Fruit fly (Drosophila melanogaster) whole organism, embryonic: ENCODE results near the gene Mocs1.
A peak's percentile ranks its signal among the peaks of the same experiment; 100 is the strongest.

Source experiments
- ATbp ChIP-seq: fragments of 200-800 bp; sonication (Bioruptor generic); optimal IDR thresholded peaks from 2 replicates; lab custom pipeline; 2017; ENCODE audit warnings: missing biosample characterization, mild to moderate bottlenecking, missing genetic modification characterization, missing genetic modification reagents
- Aef1 ChIP-seq: fragments of 200-800 bp; sonication (Bioruptor generic); IDR thresholded peaks from 3 replicates; pipeline ENCODE4 v1.3.6; 2022; ENCODE audit warnings: missing biosample characterization, missing genetic modification characterization
- B-H1 ChIP-seq: fragments of 200-800 bp; sonication (Bioruptor generic); IDR thresholded peaks from 3 replicates; pipeline ENCODE4 v1.3.6; 2022; ENCODE audit warnings: missing biosample characterization, missing genetic modification characterization
- CG10147 ChIP-seq: fragments of 200-800 bp; sonication (Bioruptor generic); optimal IDR thresholded peaks from 2 replicates; lab custom pipeline; 2019; ENCODE audit warnings: missing biosample characterization, mild to moderate bottlenecking, missing genetic modification characterization, moderate library complexity
- CG1024 ChIP-seq: fragments of 200-800 bp; sonication (Bioruptor generic); IDR thresholded peaks from 2 replicates; pipeline ENCODE4 v1.3.6; 2022; ENCODE audit warnings: missing biosample characterization, missing genetic modification characterization
- CG10267 ChIP-seq: fragments of 200-800 bp; sonication (Bioruptor generic); optimal IDR thresholded peaks from 2 replicates; lab custom pipeline; 2018; ENCODE audit warnings: missing biosample characterization, mild to moderate bottlenecking, missing genetic modification characterization, moderate library complexity
- CG11247 ChIP-seq: fragments of 200-800 bp; sonication (Bioruptor generic); IDR thresholded peaks from 2 replicates; pipeline ENCODE4 v1.3.6; 2022; ENCODE audit warnings: missing biosample characterization, missing genetic modification characterization
- CG12219 ChIP-seq: fragments of 200-800 bp; sonication (Bioruptor generic); optimal IDR thresholded peaks from 3 replicates; lab custom pipeline; 2018; ENCODE audit warnings: missing biosample characterization, mild to moderate bottlenecking, missing genetic modification characterization
- CG15514 ChIP-seq: fragments of 200-800 bp; sonication (Bioruptor generic); optimal IDR thresholded peaks from 3 replicates; lab custom pipeline; 2017; ENCODE audit warnings: missing biosample characterization, missing genetic modification characterization, mild to moderate bottlenecking, moderate library complexity, missing genetic modification reagents
- CG16813 ChIP-seq: fragments of 200-800 bp; sonication (Bioruptor generic); IDR thresholded peaks from 3 replicates; pipeline ENCODE4 v1.3.6; 2022; ENCODE audit warnings: missing biosample characterization, missing genetic modification characterization; ENCODE audit not compliant: partially characterized antibody
- CG16863 ChIP-seq: fragments of 200-800 bp; sonication (Bioruptor generic); optimal IDR thresholded peaks from 3 replicates; lab custom pipeline; 2016; ENCODE audit warnings: missing biosample characterization, missing genetic modification characterization
- CG4424 ChIP-seq: fragments of 200-800 bp; sonication (Bioruptor generic); optimal IDR thresholded peaks from 3 replicates; lab custom pipeline; 2016; ENCODE audit warnings: missing biosample characterization, missing genetic modification characterization
- CG5245 ChIP-seq: fragments of 200-800 bp; sonication (Bioruptor generic); optimal IDR thresholded peaks from 3 replicates; lab custom pipeline; 2016; ENCODE audit warnings: missing biosample characterization, missing genetic modification characterization
- CG7745 ChIP-seq: fragments of 200-800 bp; sonication (Bioruptor generic); optimal IDR thresholded peaks from 2 replicates; lab custom pipeline; 2018; ENCODE audit warnings: missing biosample characterization, mild to moderate bottlenecking, missing genetic modification characterization, moderate library complexity
- CG8281 ChIP-seq: fragments of 200-800 bp; sonication (Bioruptor generic); optimal IDR thresholded peaks from 2 replicates; lab custom pipeline; 2018; ENCODE audit warnings: missing biosample characterization, mild to moderate bottlenecking, missing genetic modification characterization, moderate library complexity
- CG8290 ChIP-seq, 3 experiments: fragments of 200-800 bp; sonication (Bioruptor generic); optimal IDR thresholded peaks; 2 replicates each; lab custom pipeline; 2016 to 2019; ENCODE audit warnings: missing biosample characterization in 3 of 3, missing genetic modification characterization in 3 of 3, mild to moderate bottlenecking in 2 of 3, moderate library complexity in 1 of 3
- D19B ChIP-seq: fragments of 200-800 bp; sonication (Bioruptor generic); optimal IDR thresholded peaks from 2 replicates; lab custom pipeline; 2017; ENCODE audit warnings: missing biosample characterization, mild to moderate bottlenecking, missing genetic modification characterization
- Fer1 ChIP-seq: fragments of 200-800 bp; sonication (Bioruptor generic); optimal IDR thresholded peaks from 2 replicates; lab custom pipeline; 2017; ENCODE audit warnings: missing biosample characterization, mild to moderate bottlenecking, missing genetic modification characterization
- Hey ChIP-seq: fragments of 200-800 bp; sonication (Bioruptor generic); optimal IDR thresholded peaks from 3 replicates; lab custom pipeline; 2018; ENCODE audit warnings: missing biosample characterization, mild to moderate bottlenecking, missing genetic modification characterization
- Max ChIP-seq: fragments of 200-800 bp; sonication (Bioruptor generic); optimal IDR thresholded peaks from 2 replicates; lab custom pipeline; 2016; ENCODE audit warnings: missing biosample characterization, mild to moderate bottlenecking, missing genetic modification characterization
- NC2β ChIP-seq: fragments of 200-800 bp; sonication (Bioruptor generic); optimal IDR thresholded peaks from 2 replicates; lab custom pipeline; 2016; ENCODE audit warnings: missing biosample characterization, missing genetic modification characterization
- NK7.1 ChIP-seq: fragments of 200-800 bp; sonication (Bioruptor generic); optimal IDR thresholded peaks from 3 replicates; lab custom pipeline; 2016; ENCODE audit warnings: missing biosample characterization, missing genetic modification characterization
- ase ChIP-seq: fragments of 200-800 bp; sonication (Bioruptor generic); IDR thresholded peaks from 3 replicates; pipeline ENCODE4 v1.3.6; 2022; ENCODE audit warnings: missing biosample characterization, missing genetic modification characterization
- btn ChIP-seq: fragments of 200-800 bp; sonication (Bioruptor generic); optimal IDR thresholded peaks from 2 replicates; lab custom pipeline; 2016; ENCODE audit warnings: missing biosample characterization, missing genetic modification characterization
- cas ChIP-seq: fragments of 200-800 bp; sonication (Bioruptor generic); IDR thresholded peaks from 2 replicates; pipeline ENCODE4 v1.3.6; 2022; ENCODE audit warnings: missing biosample characterization, missing genetic modification characterization
- chinmo ChIP-seq: fragments of 200-800 bp; sonication (Bioruptor generic); IDR thresholded peaks from 4 replicates; pipeline ENCODE4 v1.3.6; 2022; ENCODE audit warnings: missing biosample characterization, missing genetic modification characterization; ENCODE audit not compliant: partially characterized antibody
- corto ChIP-seq: fragments of 200-800 bp; sonication (Bioruptor generic); optimal IDR thresholded peaks from 2 replicates; lab custom pipeline; 2016; ENCODE audit warnings: missing biosample characterization, mild to moderate bottlenecking, missing genetic modification characterization, moderate library complexity
- cwo ChIP-seq: fragments of 200-800 bp; sonication (Bioruptor generic); optimal IDR thresholded peaks from 3 replicates; lab custom pipeline; 2017; ENCODE audit warnings: missing biosample characterization, missing genetic modification characterization, mild to moderate bottlenecking, moderate library complexity, missing genetic modification reagents
- dati ChIP-seq: fragments of 200-800 bp; sonication (Bioruptor generic); IDR thresholded peaks from 2 replicates; pipeline ENCODE4 v1.3.6; 2022; ENCODE audit warnings: missing biosample characterization, missing genetic modification characterization
- eve ChIP-seq, 2 experiments: fragments of >200 bp; optimal IDR thresholded peaks; 2 replicates each; lab custom pipeline; 2017; ENCODE audit warnings: missing biosample characterization in 2 of 2, missing genetic modification characterization in 2 of 2
- fd3F ChIP-seq: fragments of 200-800 bp; sonication (Bioruptor generic); optimal IDR thresholded peaks from 2 replicates; lab custom pipeline; 2018; ENCODE audit warnings: missing biosample characterization, mild to moderate bottlenecking, missing genetic modification characterization, moderate library complexity
- gem ChIP-seq: fragments of 200-800 bp; sonication (Bioruptor generic); optimal IDR thresholded peaks from 2 replicates; lab custom pipeline; 2019; ENCODE audit warnings: missing biosample characterization, mild to moderate bottlenecking, missing genetic modification characterization, moderate library complexity
- inv ChIP-seq: fragments of 200-800 bp; sonication (Bioruptor generic); IDR thresholded peaks from 2 replicates; pipeline ENCODE4 v1.3.6; 2022; ENCODE audit warnings: missing biosample characterization, missing genetic modification characterization; ENCODE audit not compliant: partially characterized antibody
- kah ChIP-seq: fragments of 200-800 bp; sonication (Bioruptor generic); optimal IDR thresholded peaks from 2 replicates; lab custom pipeline; 2018; ENCODE audit warnings: missing biosample characterization, mild to moderate bottlenecking, missing genetic modification characterization
- lab ChIP-seq: fragments of 200-800 bp; sonication (Bioruptor generic); optimal IDR thresholded peaks from 3 replicates; lab custom pipeline; 2017; ENCODE audit warnings: missing biosample characterization, missing genetic modification characterization, mild to moderate bottlenecking, moderate library complexity, missing genetic modification reagents
- lilli ChIP-seq: fragments of 200-800 bp; sonication (Bioruptor generic); optimal IDR thresholded peaks from 3 replicates; lab custom pipeline; 2016; ENCODE audit warnings: missing biosample characterization, missing genetic modification characterization
- pfk ChIP-seq: fragments of 200-800 bp; sonication (Bioruptor generic); optimal IDR thresholded peaks from 2 replicates; lab custom pipeline; 2018; ENCODE audit warnings: missing biosample characterization, mild to moderate bottlenecking, missing genetic modification characterization, moderate library complexity
- repo ChIP-seq: fragments of 200-800 bp; sonication (Bioruptor generic); optimal IDR thresholded peaks from 2 replicates; lab custom pipeline; 2016; ENCODE audit warnings: missing biosample characterization, missing genetic modification characterization
- sens ChIP-seq: fragments of 200-800 bp; sonication (Bioruptor generic); peaks from one replicate; lab custom pipeline; 2016; ENCODE audit warnings: missing biosample characterization, missing genetic modification characterization
- shn ChIP-seq: fragments of 200-800 bp; sonication (Bioruptor generic); optimal IDR thresholded peaks from 3 replicates; lab custom pipeline; 2016; ENCODE audit warnings: missing biosample characterization, missing genetic modification characterization
- slbo ChIP-seq: fragments of 200-800 bp; sonication (Bioruptor generic); IDR thresholded peaks from 2 replicates; pipeline ENCODE4 v1.3.6; 2022; ENCODE audit warnings: missing biosample characterization, missing genetic modification characterization
- so ChIP-seq: fragments of 200-800 bp; sonication (Bioruptor generic); IDR thresholded peaks from 3 replicates; pipeline ENCODE4 v1.3.6; 2022; ENCODE audit warnings: missing biosample characterization, missing genetic modification characterization
- sug ChIP-seq: fragments of 200-800 bp; optimal IDR thresholded peaks from 2 replicates; lab custom pipeline; 2019; ENCODE audit warnings: missing biosample characterization, mild to moderate bottlenecking, missing genetic modification characterization, moderate library complexity
- tll ChIP-seq, 2 experiments: fragments of 200-800 bp in 1 of 2; fragments of >200 bp in 1 of 2; sonication (Bioruptor generic) in 1 of 2; optimal IDR thresholded peaks; 2 replicates each; lab custom pipeline; 2017 to 2019; ENCODE audit warnings: missing biosample characterization in 2 of 2, missing genetic modification characterization in 2 of 2, mild to moderate bottlenecking in 1 of 2, moderate library complexity in 1 of 2
- tna ChIP-seq: fragments of 200-800 bp; sonication (Bioruptor generic); IDR thresholded peaks from 2 replicates; pipeline ENCODE4 v1.3.6; 2022; ENCODE audit warnings: missing biosample characterization, missing genetic modification characterization; ENCODE audit not compliant: partially characterized antibody
- wek ChIP-seq: fragments of 200-800 bp; sonication (Bioruptor generic); optimal IDR thresholded peaks from 3 replicates; lab custom pipeline; 2018; ENCODE audit warnings: missing biosample characterization, mild to moderate bottlenecking, missing genetic modification characterization, moderate library complexity

Mocs1 gene

dm6 chr3L:11085810-11086209 is 15.5 kb downstream of the Mocs1 start (continued):
- TF ChIP-seq fd3F (GFP tag; lab: Kevin White, UChicago) = peak; percentile 4
- TF ChIP-seq eve (GFP tag; optimal IDR thresholded peaks at IDR 0.05; lab: Kevin White, UChicago) = peak in 1 of 2 experiments; percentile 26
- no peak for TF ChIP-seq CG16863 (GFP tag; lab: Kevin White, UChicago)
- no peak for TF ChIP-seq CG1024 (GFP tag; lab: Robert Waterston, UW)
- TF ChIP-seq chinmo (GFP tag; lab: Robert Waterston, UW) = 0 out of 4 replicates have a peak, but pooled peaks have one; percentile 46
- no peak for TF ChIP-seq CG8290 (GFP tag; optimal IDR thresholded peaks at IDR 0.05; lab: Kevin White, UChicago)
- peak in 1 of 2 experiments; percentile 53 for TF ChIP-seq CG8290 (tag; optimal IDR thresholded peaks at IDR 0.05; lab: Kevin White, UChicago)
- TF ChIP-seq ATbp (GFP tag; lab: Kevin White, UChicago) = peak; percentile 12
- TF ChIP-seq kah = peak; percentile 84
- no peak for TF ChIP-seq CG10267 (tag; lab: Kevin White, UChicago)
- peak; percentile 37 for TF ChIP-seq CG7745 (tag; lab: Kevin White, UChicago)
- peak; percentile 28 for TF ChIP-seq wek (GFP tag; lab: Kevin White, UChicago)
- TF ChIP-seq CG15514 (GFP tag; lab: Kevin White, UChicago) = peak; percentile 27
- peak; percentile 98 for TF ChIP-seq cwo (GFP tag; lab: Kevin White, UChicago)
- TF ChIP-seq so (GFP tag; lab: Robert Waterston, UW) = 0 out of 3 replicates have a peak, but pooled peaks have one; percentile 31
- peak; percentile 92 for TF ChIP-seq sug (tag; lab: Kevin White, UChicago)
- peak; percentile 99 for TF ChIP-seq Hey (tag; lab: Kevin White, UChicago)
- no peak for TF ChIP-seq shn (GFP tag; lab: Kevin White, UChicago)
- no peak for TF ChIP-seq Max (GFP tag; lab: Kevin White, UChicago)
- peak; percentile 28 for TF ChIP-seq lab (GFP tag; lab: Kevin White, UChicago)
- TF ChIP-seq sens (GFP tag; lab: Kevin White, UChicago) = peak; percentile 59
- TF ChIP-seq CG5245 = no peak
- TF ChIP-seq btn (GFP tag; lab: Kevin White, UChicago) = no peak
- TF ChIP-seq D19B (GFP tag; lab: Kevin White, UChicago) = peak; percentile 74
- TF ChIP-seq Fer1 (GFP tag; lab: Kevin White, UChicago) = peak; percentile 43

- TF ChIP-seq tll (GFP tag; optimal IDR thresholded peaks at IDR 0.05; lab: Kevin White, UChicago) = peak in 1 of 2 experiments; percentile 74
- peak; percentile 89 for TF ChIP-seq lab (GFP tag; lab: Kevin White, UChicago)
- peak; percentile 94 for TF ChIP-seq CG4424 (GFP tag; lab: Kevin White, UChicago)
- TF ChIP-seq pfk (GFP tag; lab: Kevin White, UChicago) = peak; percentile 30
- TF ChIP-seq cas (GFP tag; lab: Robert Waterston, UW) = no peak
- peak; percentile 91 for TF ChIP-seq so (GFP tag; lab: Robert Waterston, UW)
- peak; percentile 79 for TF ChIP-seq NC2β (GFP tag; lab: Kevin White, UChicago)
- peak; percentile 79 for TF ChIP-seq NK7.1 (GFP tag; lab: Kevin White, UChicago)
- peak; percentile 84 for TF ChIP-seq CG1024 (GFP tag; lab: Robert Waterston, UW)
- TF ChIP-seq tna (GFP tag; lab: Robert Waterston, UW) = no peak
- TF ChIP-seq inv (GFP tag; lab: Robert Waterston, UW) = no peak; the same call in 1 of the 2 replicates
- peak; percentile 66 for TF ChIP-seq CG8281 (tag; lab: Kevin White, UChicago)
- TF ChIP-seq B-H1 (GFP tag; lab: Robert Waterston, UW) = peak; percentile 50
- peak; percentile 44; the same call in 1 of the 2 replicates for TF ChIP-seq slbo (GFP tag; lab: Robert Waterston, UW)
- TF ChIP-seq CG12219 (GFP tag; lab: Kevin White, UChicago) = peak; percentile 85
- TF ChIP-seq CG10147 (GFP tag; lab: Kevin White, UChicago) = peak; percentile 88
- peak; percentile 51; the same call in 1 of the 2 replicates for TF ChIP-seq dati (GFP tag; lab: Robert Waterston, UW)
- TF ChIP-seq CG11247 (GFP tag; lab: Robert Waterston, UW) = peak; percentile 58; the same call in 1 of the 2 replicates
- peak; percentile 49 for TF ChIP-seq corto (GFP tag; lab: Kevin White, UChicago)
- peak; percentile 96 for TF ChIP-seq gem (tag; lab: Kevin White, UChicago)
- TF ChIP-seq ase = peak; percentile 43
- peak; percentile 78 for TF ChIP-seq repo
- TF ChIP-seq CG16813 (GFP tag; lab: Robert Waterston, UW) = peak; percentile 49; the same call in 1 of the 3 replicates
- TF ChIP-seq lilli (GFP tag; lab: Kevin White, UChicago) = peak; percentile 89
- TF ChIP-seq Aef1 = peak; percentile 59
These were observed 19.6 kb downstream of the Mocs1 start for dm6 chr3L:11089805-11090440.
